Fruit fly (Drosophila melanogaster): ENCODE data around the gene Ppm1.

- TF ChIP-seq CG14655 (GFP tag; optimal IDR thresholded peaks at IDR 0.05): no peak
- no peak for TF ChIP-seq Pif1B (GFP tag; optimal IDR thresholded peaks at IDR 0.05)
- TF ChIP-seq CG15710 (tag; optimal IDR thresholded peaks at IDR 0.05): no peak
- TF ChIP-seq CG10348 (GFP tag; IDR thresholded peaks at IDR 0.05): no peak
- no peak for TF ChIP-seq fd96Ca (GFP tag; IDR thresholded peaks at IDR 0.05)
- no peak for TF ChIP-seq rn (GFP tag; IDR thresholded peaks at IDR 0.05)
- no peak for TF ChIP-seq CG13204 (GFP tag; optimal IDR thresholded peaks at IDR 0.05)
- no peak for TF ChIP-seq CG12605 (GFP tag; IDR thresholded peaks at IDR 0.05)
- no peak for TF ChIP-seq EcR (GFP tag; optimal IDR thresholded peaks at IDR 0.05)
Observed at dm6 chr3L:586582-587213, 5.6 kb downstream of the Ppm1 start.

Data from whole organism, pupa.